Worm (Caenorhabditis elegans) whole organism, L4 larva: ENCODE data around the gene Y19D2B.1.
"Not testable (repeated sequence)": the region's sequence is repeated elsewhere in the genome, so short reads cannot be mapped to it uniquely, and the experiment has no call there.

Experiments
- D1046.2 ChIP-seq: fragments of 200-800 bp; sonication (Bioruptor generic); IDR thresholded peaks from 2 replicates; pipeline ENCODE4 v1.3.6; 2022; ENCODE audit warnings: missing genetic modification characterization, missing compliant biosample characterization
- F26F4.8 ChIP-seq: fragments of 200-800 bp; sonication (Bioruptor generic); conservative IDR thresholded peaks from 2 replicates; pipeline ENCODE4 v1.3.6; 2022; ENCODE audit warnings: missing genetic modification characterization, missing compliant biosample characterization
- F49E8.2 ChIP-seq: sonication (generic microtip); optimal IDR thresholded peaks from 2 replicates; lab custom pipeline; 2016; ENCODE audit warnings: missing compliant biosample characterization, mild to moderate bottlenecking, missing genetic modification characterization, borderline replicate concordance
- R02D3.7 ChIP-seq: fragments of 150-350 bp; sonication (generic microtip); optimal IDR thresholded peaks from 3 replicates; lab custom pipeline; 2014; ENCODE audit warnings: missing biosample characterization, missing genetic modification characterization
- T20F7.1 ChIP-seq: fragments of 200-800 bp; sonication (Bioruptor generic); optimal IDR thresholded peaks from 2 replicates; lab custom pipeline; 2018; ENCODE audit warnings: mild to moderate bottlenecking, missing genetic modification characterization, missing compliant biosample characterization
- Y75B8A.6 ChIP-seq: fragments of 200-800 bp; sonication (Bioruptor generic); IDR thresholded peaks from 2 replicates; pipeline ENCODE4 v1.3.6; 2022; ENCODE audit warnings: missing genetic modification reagents, missing genetic modification characterization, missing compliant biosample characterization
- ZK337.2 ChIP-seq: fragments of 200-800 bp; sonication (Bioruptor generic); IDR thresholded peaks from 2 replicates; pipeline ENCODE4 v1.3.6; 2022; ENCODE audit warnings: missing genetic modification reagents, missing genetic modification characterization, missing compliant biosample characterization
- ceh-82 ChIP-seq: sonication (generic microtip); optimal IDR thresholded peaks from 2 replicates; lab custom pipeline; 2017; ENCODE audit warnings: missing biosample characterization, missing genetic modification characterization
- ces-1 ChIP-seq: fragments of 150-350 bp; sonication (generic microtip); optimal IDR thresholded peaks from 4 replicates; lab custom pipeline; 2014; ENCODE audit warnings: missing biosample characterization, missing genetic modification reagents, missing genetic modification characterization
- ctbp-1 ChIP-seq: fragments of 200-800 bp; sonication (Bioruptor generic); IDR thresholded peaks from 2 replicates; pipeline ENCODE4 v1.3.6; 2022; ENCODE audit warnings: missing genetic modification reagents, missing genetic modification characterization, missing compliant biosample characterization
- daf-19 ChIP-seq: fragments of 200-800 bp; sonication (Bioruptor generic); conservative IDR thresholded peaks from 2 replicates; pipeline ENCODE4 v1.3.6; 2022; ENCODE audit warnings: missing genetic modification characterization, missing compliant biosample characterization
- dmd-8 ChIP-seq: fragments of 200-800 bp; sonication (Bioruptor generic); IDR thresholded peaks from 2 replicates; pipeline ENCODE4 v1.3.6; 2022; ENCODE audit warnings: missing genetic modification characterization, missing compliant biosample characterization
- dmd-9 ChIP-seq: fragments of 200-800 bp; sonication (Bioruptor generic); IDR thresholded peaks from 2 replicates; pipeline ENCODE4 v1.3.6; 2022; ENCODE audit warnings: missing genetic modification reagents, missing genetic modification characterization, missing compliant biosample characterization
- dpl-1 ChIP-seq: fragments of 150-350 bp; optimal IDR thresholded peaks from 2 replicates; lab custom pipeline; 2014; ENCODE audit warnings: missing biosample characterization, missing genetic modification reagents, missing genetic modification characterization
- duxl-1 ChIP-seq: sonication (generic microtip); optimal IDR thresholded peaks from 2 replicates; lab custom pipeline; 2016; ENCODE audit warnings: mild to moderate bottlenecking, missing genetic modification characterization, moderate library complexity, missing compliant biosample characterization; ENCODE audit not compliant: poor library complexity
- fkh-10 ChIP-seq: fragments of 150-350 bp; optimal IDR thresholded peaks from 2 replicates; lab custom pipeline; 2014; ENCODE audit warnings: missing biosample characterization, missing genetic modification reagents, missing genetic modification characterization
- gei-8 ChIP-seq: fragments of 200-800 bp; sonication (Bioruptor generic); optimal IDR thresholded peaks from 2 replicates; lab custom pipeline; 2018; ENCODE audit warnings: mild to moderate bottlenecking, missing genetic modification characterization, missing compliant biosample characterization
- hlh-30 ChIP-seq: sonication (generic microtip); optimal IDR thresholded peaks from 2 replicates; lab custom pipeline; 2017; ENCODE audit warnings: antibody characterized with exemption, mild to moderate bottlenecking, missing genetic modification characterization, missing compliant biosample characterization; ENCODE audit not compliant: insufficient read depth
- mep-1 ChIP-seq: fragments of 150-350 bp; sonication (generic microtip); optimal IDR thresholded peaks from 3 replicates; lab custom pipeline; 2014; ENCODE audit warnings: missing biosample characterization, missing genetic modification characterization
- mes-2 ChIP-seq: sonication (generic microtip); optimal IDR thresholded peaks from 2 replicates; lab custom pipeline; 2016; ENCODE audit warnings: missing genotype, mild to moderate bottlenecking, missing genetic modification characterization, missing compliant biosample characterization; ENCODE audit not compliant: poor library complexity, severe bottlenecking
- mxl-2 ChIP-seq: fragments of 200-800 bp; sonication (Bioruptor generic); conservative IDR thresholded peaks from 2 replicates; pipeline ENCODE4 v1.3.6; 2022; ENCODE audit warnings: missing genetic modification reagents, missing genetic modification characterization, missing compliant biosample characterization
- nhr-102 ChIP-seq: sonication (generic microtip); optimal IDR thresholded peaks from 2 replicates; lab custom pipeline; 2016; ENCODE audit warnings: mild to moderate bottlenecking, missing genetic modification characterization, moderate library complexity, missing compliant biosample characterization
- nhr-48 ChIP-seq: sonication (generic microtip); optimal IDR thresholded peaks from 2 replicates; lab custom pipeline; 2016; ENCODE audit warnings: mild to moderate bottlenecking, missing genetic modification characterization, missing compliant biosample characterization
- nhr-76 ChIP-seq: fragments of 150-350 bp; optimal IDR thresholded peaks from 2 replicates; lab custom pipeline; 2014; ENCODE audit warnings: missing biosample characterization, missing genetic modification characterization
- saeg-2 ChIP-seq: fragments of 200-800 bp; sonication (Bioruptor generic); IDR thresholded peaks from 2 replicates; pipeline ENCODE4 v1.3.6; 2022; ENCODE audit warnings: missing genetic modification reagents, missing genetic modification characterization, missing compliant biosample characterization
- sdz-12 ChIP-seq: fragments of 200-800 bp; sonication (Bioruptor generic); optimal IDR thresholded peaks from 2 replicates; lab custom pipeline; 2018; ENCODE audit warnings: mild to moderate bottlenecking, missing genetic modification characterization, missing compliant biosample characterization
- snpc-1.2 ChIP-seq: fragments of 200-800 bp; sonication (Bioruptor generic); IDR thresholded peaks from 2 replicates; pipeline ENCODE4 v1.3.6; 2022; ENCODE audit warnings: missing genetic modification reagents, missing genetic modification characterization, missing compliant biosample characterization
- spr-1 ChIP-seq: sonication (generic microtip); optimal IDR thresholded peaks from 2 replicates; lab custom pipeline; 2016; ENCODE audit warnings: mild to moderate bottlenecking, missing genetic modification characterization, missing compliant biosample characterization
- spr-3 ChIP-seq: fragments of 200-800 bp; sonication (Bioruptor generic); optimal IDR thresholded peaks from 2 replicates; lab custom pipeline; 2018; ENCODE audit warnings: mild to moderate bottlenecking, missing genetic modification characterization, missing compliant biosample characterization
- unc-62 ChIP-seq, 3 experiments: fragments of 150-350 bp in 1 of 3; sonication (generic microtip); optimal IDR thresholded peaks in 2 of 3; peaks in 1 of 3; 1 replicate in 1 of 3; 2 replicates in 2 of 3; lab custom pipeline; 2014 to 2017; ENCODE audit warnings: missing biosample characterization in 3 of 3, missing genetic modification characterization in 3 of 3, missing genetic modification reagents in 3 of 3, missing genotype in 1 of 3
- vab-7 ChIP-seq: fragments of 200-800 bp; sonication (Bioruptor generic); IDR thresholded peaks from 2 replicates; pipeline ENCODE4 v1.3.6; 2022; ENCODE audit warnings: missing genetic modification reagents, missing genetic modification characterization, missing compliant biosample characterization
- zfp-3 ChIP-seq: fragments of 200-800 bp; sonication (Bioruptor generic); conservative IDR thresholded peaks from 2 replicates; pipeline ENCODE4 v1.3.6; 2022; ENCODE audit warnings: missing genetic modification reagents, missing genetic modification characterization, missing compliant biosample characterization
- zip-2 ChIP-seq: fragments of 150-350 bp; optimal IDR thresholded peaks from 2 replicates; lab custom pipeline; 2014; ENCODE audit warnings: missing biosample characterization, missing genetic modification characterization
- ztf-7 ChIP-seq: fragments of 150-350 bp; optimal IDR thresholded peaks from 2 replicates; lab custom pipeline; 2014; ENCODE audit warnings: missing biosample characterization, missing genetic modification characterization

The Y19D2B.1 gene

DNA sequence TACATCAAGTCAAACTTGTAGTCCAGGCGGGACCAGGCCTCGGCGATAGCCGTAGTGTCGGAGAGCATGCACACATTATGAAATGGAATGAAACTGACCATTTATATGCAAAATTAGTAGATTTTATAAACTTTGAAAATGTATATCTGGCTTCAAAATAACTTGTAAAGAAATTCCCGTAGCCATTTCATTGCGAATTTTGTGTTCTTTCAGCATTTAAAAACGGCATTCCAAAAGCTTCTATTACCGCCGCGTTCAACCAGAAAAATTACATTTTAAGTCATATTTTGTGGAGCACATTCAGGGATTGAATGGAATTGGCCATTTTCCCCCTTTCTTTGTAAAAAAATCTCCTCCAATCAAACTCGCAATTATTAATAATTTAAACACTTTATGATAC is at the start of gene Y19D2B.1:
Gene Y19D2B.1 (minus strand): TSS at position 101 of the 400 bp plus-strand sequence.
- TF ChIP-seq F26F4.8 (GFP tag; lab: Robert Waterston, UW); ces-1; nhr-48 (tag; lab: Kevin White, UChicago): not testable (repeated sequence)

DNA sequence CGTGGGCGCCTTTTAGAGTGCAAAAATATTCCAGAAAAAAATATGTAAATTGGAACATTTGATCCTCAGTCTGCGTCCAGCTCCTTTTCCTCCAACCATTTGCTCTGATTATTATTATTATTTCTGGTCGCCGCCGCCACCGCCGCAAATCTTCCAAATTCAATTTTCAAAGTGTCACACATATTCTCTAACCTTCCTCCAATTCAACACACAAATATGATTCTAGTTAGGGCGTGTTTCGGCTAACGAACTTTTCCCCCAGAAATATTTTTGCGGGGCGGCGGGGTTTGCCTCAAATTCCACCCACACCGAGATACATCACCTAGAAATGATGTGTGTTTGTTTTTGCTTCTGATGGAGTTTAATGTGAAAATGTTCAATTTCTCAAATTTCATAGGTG is 48.9 kb upstream of the Y19D2B.1 start:
- no peak for TF ChIP-seq vab-7 (GFP tag; lab: Robert Waterston, UW)
- no peak for TF ChIP-seq sdz-12 (GFP tag; lab: Kevin White, UChicago)
- no peak for TF ChIP-seq dmd-8
- no peak for TF ChIP-seq unc-62 (GFP tag; optimal IDR thresholded peaks at IDR 0.05 in 1 of 2; lab: Kevin White, UChicago)
- TF ChIP-seq unc-62 (tag; optimal IDR thresholded peaks at IDR 0.05; lab: Kevin White, UChicago), result no peak
- TF ChIP-seq nhr-76 (tag; lab: Kevin White, UChicago), result no peak
- TF ChIP-seq spr-3 (GFP tag; lab: Kevin White, UChicago), result no peak
- TF ChIP-seq ctbp-1 (GFP tag; lab: Robert Waterston, UW), result no peak
- TF ChIP-seq gei-8 (GFP tag; lab: Kevin White, UChicago), result no peak
- TF ChIP-seq F49E8.2 (tag; lab: Kevin White, UChicago), result no peak
- no peak for TF ChIP-seq saeg-2 (GFP tag; lab: Robert Waterston, UW)
- no peak for TF ChIP-seq daf-19 (GFP tag; lab: Robert Waterston, UW)
- no peak for TF ChIP-seq ztf-7
- no peak for TF ChIP-seq duxl-1 (tag; lab: Kevin White, UChicago)

DNA sequence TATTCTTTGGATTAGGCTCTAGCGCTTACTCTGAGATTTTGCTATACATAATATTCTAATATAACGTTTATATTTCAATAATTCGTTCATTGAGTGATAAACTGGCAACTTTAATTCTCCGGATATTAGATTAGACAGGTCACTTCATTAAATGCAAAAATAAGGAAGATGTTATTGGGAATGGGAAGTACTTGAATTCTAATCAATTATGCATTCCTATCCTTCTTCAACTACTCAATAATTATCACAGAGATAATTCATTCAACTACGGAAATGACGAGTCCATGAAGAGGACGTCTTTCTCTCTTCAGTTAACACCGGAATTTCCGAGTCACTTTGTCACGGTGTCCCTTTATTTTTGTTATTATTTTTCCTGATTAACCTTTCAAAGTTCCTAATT is 47.9 kb upstream of the Y19D2B.1 start:
- peak in 1 of 2 experiments; percentile 20 for TF ChIP-seq unc-62 (GFP tag; optimal IDR thresholded peaks at IDR 0.05 in 1 of 2; lab: Kevin White, UChicago)
- TF ChIP-seq unc-62 (tag; optimal IDR thresholded peaks at IDR 0.05; lab: Kevin White, UChicago), result no peak
- TF ChIP-seq hlh-30 (tag; lab: Kevin White, UChicago), result no peak

DNA sequence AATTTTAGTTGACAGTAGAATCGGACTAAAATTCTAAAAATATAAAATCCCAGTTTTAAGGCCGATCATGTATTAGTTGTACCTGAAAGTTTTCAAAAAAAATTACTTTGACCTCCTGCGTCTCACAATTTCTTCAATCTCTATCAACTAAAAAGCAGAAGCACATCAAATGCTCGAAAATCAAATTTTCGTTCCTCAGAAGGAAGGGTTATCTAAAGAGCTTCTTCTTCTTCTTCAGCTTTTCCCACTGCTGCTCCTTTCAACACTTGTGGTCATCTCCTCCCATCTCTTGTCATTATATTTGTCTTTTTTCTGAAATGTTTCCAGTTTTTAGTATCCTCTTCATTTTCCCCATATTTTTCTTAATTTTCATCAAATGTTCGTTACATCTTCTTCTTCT is 42.0 kb upstream of the Y19D2B.1 start:
- TF ChIP-seq fkh-10 (GFP tag; lab: Kevin White, UChicago) (no peak), zip-2 (no peak), mep-1 (tag; lab: Kevin White, UChicago) (no peak), dpl-1 (GFP tag; lab: Kevin White, UChicago) (no peak), D1046.2 (GFP tag; lab: Robert Waterston, UW) (no peak), mes-2 (tag; lab: Kevin White, UChicago) (no peak), saeg-2 (GFP tag; lab: Robert Waterston, UW) (no peak), nhr-48 (tag; lab: Kevin White, UChicago) (no peak), snpc-1.2 (no peak), mxl-2 (no peak), zfp-3 (GFP tag; lab: Robert Waterston, UW) (no peak), ceh-82 (tag; lab: Kevin White, UChicago) (no peak), T20F7.1 (no peak), nhr-102 (tag; lab: Kevin White, UChicago) (no peak), spr-1 (tag; lab: Kevin White, UChicago) (no peak), dmd-9 (GFP tag; lab: Robert Waterston, UW) (no peak), Y75B8A.6 (GFP tag; lab: Robert Waterston, UW) (no peak), F26F4.8 (GFP tag; lab: Robert Waterston, UW) (no peak), ZK337.2 (GFP tag; lab: Robert Waterston, UW) (no peak), R02D3.7 (tag; lab: Kevin White, UChicago) (no peak)
